Fruit fly (Drosophila melanogaster): ENCODE data around the gene Hmx.

- TF ChIP-seq psq (optimal IDR thresholded peaks at IDR 0.05) (no peak), Dll (optimal IDR thresholded peaks at IDR 0.05) (no peak), usp (GFP tag; optimal IDR thresholded peaks at IDR 0.05) (no peak), pan (optimal IDR thresholded peaks at IDR 0.05) (no peak), CG8478 (optimal IDR thresholded peaks at IDR 0.05) (no peak)
Observed at dm6 chr3R:17595084-17595483, 36.4 kb downstream of the Hmx start, which contains the start of gene Sgs5.
